Fruit fly (Drosophila melanogaster) whole organism, larva: ENCODE results near the gene CG32809.

ENCODE experiments used
- noc ChIP-seq: fragments of 200-800 bp; sonication (Bioruptor generic); optimal IDR thresholded peaks from 3 replicates; lab custom pipeline; 2019; ENCODE audit warnings: missing biosample characterization, mild to moderate bottlenecking, missing genetic modification characterization, moderate library complexity

Gene CG32809

dm6 chrX:1627588-1627987, 65.0 kb downstream of the CG32809 start:
- TF ChIP-seq noc (tag; lab: Kevin White, UChicago), result no peak

- no peak for TF ChIP-seq noc (tag; lab: Kevin White, UChicago)
Observed at dm6 chrX:1625142-1625541, 67.4 kb downstream of the CG32809 start.

dm6 chrX:1623655-1624054, 68.9 kb downstream of the CG32809 start:
- no peak for TF ChIP-seq noc (tag; lab: Kevin White, UChicago)

DNA sequence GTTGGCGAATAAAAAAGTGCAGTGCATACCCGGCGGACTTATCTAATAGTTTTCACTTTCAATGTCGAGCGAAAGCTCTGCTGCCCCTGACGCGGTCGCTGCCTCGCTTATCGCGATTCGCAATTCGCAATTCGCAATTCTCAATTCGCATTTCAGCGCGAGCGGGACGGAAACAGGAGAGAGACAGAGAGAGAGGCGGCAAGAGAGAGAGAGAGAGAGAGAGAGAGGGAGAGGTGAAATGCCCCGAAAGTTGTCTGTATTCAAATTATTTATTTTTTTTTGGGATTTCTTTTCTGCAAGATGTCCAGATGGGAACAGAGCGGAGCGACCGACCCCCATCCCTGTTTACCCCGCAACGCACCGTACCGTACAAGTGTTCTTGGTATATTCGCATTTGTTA, 69.4 kb downstream of the CG32809 start:
- no peak for TF ChIP-seq noc (tag; lab: Kevin White, UChicago)
